Worm (Caenorhabditis elegans) whole organism, L4 larva: ENCODE data around the gene T28D6.4.

ENCODE experiments used
- D1046.2 ChIP-seq: fragments of 200-800 bp; sonication (Bioruptor generic); IDR thresholded peaks from 2 replicates; pipeline ENCODE4 v1.3.6; 2022; ENCODE audit warnings: missing genetic modification characterization, missing compliant biosample characterization
- Y105C5A.15 ChIP-seq: fragments of 200-800 bp; sonication (Bioruptor generic); IDR thresholded peaks from 2 replicates; pipeline ENCODE4 v1.3.6; 2022; ENCODE audit warnings: missing genetic modification characterization, missing compliant biosample characterization
- Y75B8A.6 ChIP-seq: fragments of 200-800 bp; sonication (Bioruptor generic); IDR thresholded peaks from 2 replicates; pipeline ENCODE4 v1.3.6; 2022; ENCODE audit warnings: missing genetic modification reagents, missing genetic modification characterization, missing compliant biosample characterization
- ZK337.2 ChIP-seq: fragments of 200-800 bp; sonication (Bioruptor generic); IDR thresholded peaks from 2 replicates; pipeline ENCODE4 v1.3.6; 2022; ENCODE audit warnings: missing genetic modification reagents, missing genetic modification characterization, missing compliant biosample characterization
- aha-1 ChIP-seq: fragments of 150-350 bp; peaks from one replicate; lab custom pipeline; 2014; ENCODE audit warnings: missing biosample characterization, missing genetic modification characterization
- ama-1 ChIP-seq: fragments of 150-350 bp; optimal IDR thresholded peaks from 2 replicates; lab custom pipeline; 2014; ENCODE audit warnings: inconsistent platforms, mixed read lengths
- arid-1 ChIP-seq: fragments of 200-800 bp; sonication (Bioruptor generic); conservative IDR thresholded peaks from 2 replicates; pipeline ENCODE4 v1.3.6; 2022; ENCODE audit warnings: missing genetic modification reagents, missing genetic modification characterization, missing compliant biosample characterization
- attf-4 ChIP-seq: sonication (generic microtip); optimal IDR thresholded peaks from 3 replicates; lab custom pipeline; 2017; ENCODE audit warnings: missing biosample characterization, missing genetic modification characterization
- ceh-20 ChIP-seq: fragments of 200-800 bp; sonication (Bioruptor generic); IDR thresholded peaks from 2 replicates; pipeline ENCODE4 v1.3.6; 2022; ENCODE audit warnings: missing genetic modification reagents, missing genetic modification characterization, missing compliant biosample characterization
- ceh-28 ChIP-seq: fragments of 150-350 bp; optimal IDR thresholded peaks from 2 replicates; lab custom pipeline; 2014; ENCODE audit warnings: missing biosample characterization, missing genetic modification reagents, missing genetic modification characterization
- ces-1 ChIP-seq: fragments of 150-350 bp; sonication (generic microtip); optimal IDR thresholded peaks from 4 replicates; lab custom pipeline; 2014; ENCODE audit warnings: missing biosample characterization, missing genetic modification reagents, missing genetic modification characterization
- ctbp-1 ChIP-seq: fragments of 200-800 bp; sonication (Bioruptor generic); IDR thresholded peaks from 2 replicates; pipeline ENCODE4 v1.3.6; 2022; ENCODE audit warnings: missing genetic modification reagents, missing genetic modification characterization, missing compliant biosample characterization
- daf-16 ChIP-seq, 3 experiments: sonication (generic microtip); optimal IDR thresholded peaks; 2 replicates each; lab custom pipeline; 2016 to 2017; ENCODE audit warnings: missing genetic modification characterization in 3 of 3, missing genetic modification reagents in 3 of 3, mild to moderate bottlenecking in 2 of 3, missing compliant biosample characterization in 2 of 3, missing biosample characterization in 1 of 3, moderate library complexity in 1 of 3
- duxl-1 ChIP-seq: sonication (generic microtip); optimal IDR thresholded peaks from 2 replicates; lab custom pipeline; 2016; ENCODE audit warnings: mild to moderate bottlenecking, missing genetic modification characterization, moderate library complexity, missing compliant biosample characterization; ENCODE audit not compliant: poor library complexity
- egl-43 ChIP-seq: fragments of 200-800 bp; sonication (Bioruptor generic); IDR thresholded peaks from 2 replicates; pipeline ENCODE4 v1.3.6; 2022; ENCODE audit warnings: missing genetic modification reagents, missing genetic modification characterization, missing compliant biosample characterization
- fkh-10 ChIP-seq: fragments of 150-350 bp; optimal IDR thresholded peaks from 2 replicates; lab custom pipeline; 2014; ENCODE audit warnings: missing biosample characterization, missing genetic modification reagents, missing genetic modification characterization
- fos-1 ChIP-seq: fragments of 150-350 bp; optimal IDR thresholded peaks from 2 replicates; lab custom pipeline; 2014; ENCODE audit warnings: missing biosample characterization, missing genetic modification characterization
- hif-1 ChIP-seq, 2 experiments: sonication (generic microtip); optimal IDR thresholded peaks; 2 replicates each; lab custom pipeline; 2016 to 2017; ENCODE audit warnings: missing compliant biosample characterization in 2 of 2, missing genetic modification characterization in 2 of 2, missing genetic modification reagents in 2 of 2, missing genotype in 2 of 2, mild to moderate bottlenecking in 1 of 2
- hmg-1.1 ChIP-seq: fragments of 200-800 bp; sonication (Bioruptor generic); IDR thresholded peaks from 2 replicates; pipeline ENCODE4 v1.3.6; 2022; ENCODE audit warnings: missing genetic modification reagents, missing genetic modification characterization, missing compliant biosample characterization
- lim-7 ChIP-seq: fragments of 200-800 bp; sonication (Bioruptor generic); IDR thresholded peaks from 2 replicates; pipeline ENCODE4 v1.3.6; 2022; ENCODE audit warnings: missing genetic modification characterization, missing compliant biosample characterization
- lin-15B ChIP-seq: fragments of 150-350 bp; sonication (generic microtip); optimal IDR thresholded peaks from 3 replicates; lab custom pipeline; 2014; ENCODE audit warnings: missing biosample characterization, missing genetic modification characterization
- lin-38 ChIP-seq: fragments of 200-800 bp; sonication (Bioruptor generic); IDR thresholded peaks from 2 replicates; pipeline ENCODE4 v1.3.6; 2022; ENCODE audit warnings: missing genetic modification reagents, missing genetic modification characterization, missing compliant biosample characterization
- mdt-29 ChIP-seq: fragments of 200-800 bp; sonication (Bioruptor generic); IDR thresholded peaks from 2 replicates; pipeline ENCODE4 v1.3.6; 2022; ENCODE audit warnings: missing genetic modification reagents, missing genetic modification characterization, missing compliant biosample characterization
- nhr-11 ChIP-seq: fragments of 150-350 bp; optimal IDR thresholded peaks from 2 replicates; lab custom pipeline; 2014; ENCODE audit warnings: missing biosample characterization, missing genetic modification characterization
- nhr-28 ChIP-seq: fragments of 150-350 bp; optimal IDR thresholded peaks from 2 replicates; lab custom pipeline; 2014; ENCODE audit warnings: missing biosample characterization, missing genetic modification characterization
- nhr-76 ChIP-seq: fragments of 150-350 bp; optimal IDR thresholded peaks from 2 replicates; lab custom pipeline; 2014; ENCODE audit warnings: missing biosample characterization, missing genetic modification characterization
- php-3 ChIP-seq: fragments of 200-800 bp; sonication (Bioruptor generic); IDR thresholded peaks from 2 replicates; pipeline ENCODE4 v1.3.6; 2022; ENCODE audit warnings: missing genetic modification reagents, missing genetic modification characterization, missing compliant biosample characterization
- pqm-1 ChIP-seq: sonication (generic microtip); optimal IDR thresholded peaks from 2 replicates; lab custom pipeline; 2017; ENCODE audit warnings: missing biosample characterization, missing genetic modification characterization
- rbr-2 ChIP-seq: sonication (generic microtip); optimal IDR thresholded peaks from 2 replicates; lab custom pipeline; 2016; ENCODE audit warnings: missing genotype, missing genetic modification characterization, missing compliant biosample characterization
- set-16 ChIP-seq: fragments of 200-800 bp; sonication (Bioruptor generic); IDR thresholded peaks from 2 replicates; pipeline ENCODE4 v1.3.6; 2022; ENCODE audit warnings: missing genetic modification reagents, missing genetic modification characterization, missing compliant biosample characterization
- skn-1 ChIP-seq: fragments of 150-350 bp; optimal IDR thresholded peaks from 2 replicates; lab custom pipeline; 2014; ENCODE audit warnings: missing biosample characterization, missing genetic modification characterization
- unc-130 ChIP-seq: sonication (generic microtip); optimal IDR thresholded peaks from 2 replicates; lab custom pipeline; 2016; ENCODE audit warnings: missing genetic modification reagents, missing genetic modification characterization, missing compliant biosample characterization
- unc-39 ChIP-seq: sonication (generic microtip); optimal IDR thresholded peaks from 2 replicates; lab custom pipeline; 2017; ENCODE audit warnings: missing biosample characterization, missing genetic modification characterization
- unc-62 ChIP-seq, 3 experiments: fragments of 150-350 bp in 1 of 3; sonication (generic microtip); optimal IDR thresholded peaks in 2 of 3; peaks in 1 of 3; 1 replicate in 1 of 3; 2 replicates in 2 of 3; lab custom pipeline; 2014 to 2017; ENCODE audit warnings: missing biosample characterization in 3 of 3, missing genetic modification characterization in 3 of 3, missing genetic modification reagents in 3 of 3, missing genotype in 1 of 3
- zag-1 ChIP-seq: fragments of 150-350 bp; optimal IDR thresholded peaks from 2 replicates; lab custom pipeline; 2014; ENCODE audit warnings: missing biosample characterization, missing genetic modification characterization
- zfp-2 ChIP-seq: sonication (generic microtip); optimal IDR thresholded peaks from 2 replicates; lab custom pipeline; 2016; ENCODE audit warnings: mild to moderate bottlenecking, missing genetic modification characterization, missing compliant biosample characterization

T28D6.4 gene

ce11 chrIII:11381922-11382321, 21.7 kb downstream of the T28D6.4 start, which contains the start of gene subs-4:
subs-4 (plus strand) TSS chrIII:11382222.
- TF ChIP-seq lin-15B (tag; lab: Kevin White, UChicago) (no peak), unc-62 (GFP tag; optimal IDR thresholded peaks at IDR 0.05 in 1 of 2; lab: Kevin White, UChicago) (peak in 1 of 2 experiments; percentile 4), unc-62 (tag; optimal IDR thresholded peaks at IDR 0.05; lab: Kevin White, UChicago) (no peak)

DNA sequence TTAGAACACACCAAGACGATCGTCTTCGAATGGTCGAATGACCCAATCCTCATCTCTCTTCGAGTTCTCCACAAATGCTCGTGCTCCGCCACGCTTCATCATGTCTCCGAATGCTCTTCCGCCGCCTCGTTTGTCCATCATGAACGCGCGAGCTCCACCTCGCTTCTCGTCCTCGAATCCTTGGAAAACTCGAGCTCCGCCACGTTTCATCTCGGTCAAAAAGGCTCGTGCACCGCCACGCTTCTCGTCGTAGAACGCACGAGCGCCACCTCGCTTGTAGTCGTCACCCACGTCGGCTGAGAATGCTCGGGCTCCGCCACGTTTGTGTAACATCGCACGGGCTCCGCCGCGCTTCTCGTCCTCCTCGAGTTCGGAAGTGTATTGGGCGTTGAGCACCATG, 29.1 kb downstream of the T28D6.4 start:
- TF ChIP-seq hif-1 (tag; optimal IDR thresholded peaks at IDR 0.05; lab: Kevin White, UChicago) (no peak), ZK337.2 (0 out of 2 replicates have a peak, but pooled peaks have one; percentile 3), fos-1 (tag; lab: Kevin White, UChicago) (no peak), zag-1 (no peak), egl-43 (GFP tag; lab: Robert Waterston, UW) (0 out of 2 replicates have a peak, but pooled peaks have one; percentile 27), duxl-1 (tag; lab: Kevin White, UChicago) (no peak), Y105C5A.15 (GFP tag; lab: Robert Waterston, UW) (no peak), mdt-29 (GFP tag; lab: Robert Waterston, UW) (no peak), arid-1 (no peak), pqm-1 (tag; lab: Kevin White, UChicago) (no peak), lim-7 (GFP tag; lab: Robert Waterston, UW) (0 out of 2 replicates have a peak, but pooled peaks have one; percentile 9), unc-130 (GFP tag; lab: Kevin White, UChicago) (no peak), hmg-1.1 (GFP tag; lab: Robert Waterston, UW) (0 out of 2 replicates have a peak, but pooled peaks have one; percentile 10), zfp-2 (tag; lab: Kevin White, UChicago) (no peak), ceh-28 (tag; lab: Kevin White, UChicago) (no peak), nhr-11 (tag; lab: Kevin White, UChicago) (no peak), unc-39 (tag; lab: Kevin White, UChicago) (no peak), skn-1 (tag; lab: Kevin White, UChicago) (no peak), daf-16 (GFP tag; optimal IDR thresholded peaks at IDR 0.05; lab: Kevin White, UChicago) (no peak), daf-16 (tag; optimal IDR thresholded peaks at IDR 0.05; lab: Kevin White, UChicago) (no peak), ceh-20 (GFP tag; lab: Robert Waterston, UW) (0 out of 2 replicates have a peak, but pooled peaks have one; percentile 12), rbr-2 (tag; lab: Kevin White, UChicago) (no peak), ama-1 (no peak), D1046.2 (0 out of 2 replicates have a peak, but pooled peaks have one; percentile 26), php-3 (GFP tag; lab: Robert Waterston, UW) (no peak), ctbp-1 (GFP tag; lab: Robert Waterston, UW) (no peak), nhr-76 (tag; lab: Kevin White, UChicago) (no peak), set-16 (peak; percentile 88), nhr-28 (no peak), lin-38 (GFP tag; lab: Robert Waterston, UW) (no peak)

DNA sequence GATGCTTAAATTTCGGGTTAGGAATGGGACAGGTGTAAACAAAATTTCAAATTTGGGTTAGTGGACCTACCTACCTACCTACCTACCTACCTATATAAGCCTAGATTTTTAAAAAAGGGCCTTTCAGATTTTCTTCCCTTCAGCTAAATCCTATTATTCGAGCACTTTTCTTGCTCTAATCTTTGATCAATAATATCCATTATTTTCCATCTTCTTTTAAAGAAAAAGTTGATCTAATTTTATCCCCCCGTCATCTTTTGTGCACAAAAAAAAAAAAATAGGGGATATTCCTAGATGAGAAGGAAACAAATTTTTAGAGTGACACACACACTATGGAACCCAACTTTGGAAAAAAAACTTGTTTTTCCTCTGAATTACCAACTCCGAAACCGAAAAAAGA, 30.6 kb downstream of the T28D6.4 start:
- TF ChIP-seq ces-1 (GFP tag; lab: Kevin White, UChicago) (peak; percentile 53), Y75B8A.6 (GFP tag; lab: Robert Waterston, UW) (no peak), aha-1 (tag; lab: Kevin White, UChicago) (peak; percentile 13), fkh-10 (GFP tag; lab: Kevin White, UChicago) (peak; percentile 60), attf-4 (tag; lab: Kevin White, UChicago) (no peak)
